Worm (Caenorhabditis elegans): ENCODE measurements around the gene srlf-13.

- no peak for TF ChIP-seq nhr-28 (tag; optimal IDR thresholded peaks at IDR 0.05)
- no peak for TF ChIP-seq ztf-11 (tag; optimal IDR thresholded peaks at IDR 0.05)
- TF ChIP-seq nhr-2 (tag; optimal IDR thresholded peaks at IDR 0.05): no peak
- TF ChIP-seq nhr-237 (tag; optimal IDR thresholded peaks at IDR 0.05): no peak
- no peak for TF ChIP-seq unc-39 (tag; optimal IDR thresholded peaks at IDR 0.05)
Observed at ce11 chrIV:10858300-10859016, 38.0 kb downstream of the srlf-13 start, which contains the start of the genes T11G6.2 and hars-1.
